Fruit fly (Drosophila melanogaster) whole organism, embryonic: ENCODE data around the gene CG3984.

Experiments used
- Bgb ChIP-seq: fragments of 200-800 bp; sonication (Bioruptor generic); IDR thresholded peaks from 2 replicates; pipeline ENCODE4 v1.3.6; 2022; ENCODE audit warnings: missing biosample characterization, missing genetic modification characterization; ENCODE audit not compliant: partially characterized antibody
- CG10431 ChIP-seq: fragments of 200-800 bp; sonication (Bioruptor generic); optimal IDR thresholded peaks from 3 replicates; lab custom pipeline; 2018; ENCODE audit warnings: missing biosample characterization, mild to moderate bottlenecking, missing genetic modification characterization
- CG13287 ChIP-seq: fragments of 200-800 bp; sonication (Bioruptor generic); IDR thresholded peaks from 2 replicates; pipeline ENCODE4 v1.3.6; 2022; ENCODE audit warnings: missing biosample characterization, missing genetic modification characterization; ENCODE audit not compliant: partially characterized antibody
- CG1792 ChIP-seq: fragments of 200-800 bp; sonication (Bioruptor generic); optimal IDR thresholded peaks from 2 replicates; lab custom pipeline; 2016; ENCODE audit warnings: missing biosample characterization, missing genetic modification characterization
- CG2120 ChIP-seq: fragments of 200-800 bp; sonication (Bioruptor generic); optimal IDR thresholded peaks from 3 replicates; lab custom pipeline; 2016; ENCODE audit warnings: missing biosample characterization, missing genetic modification characterization
- CG30403 ChIP-seq: fragments of 200-800 bp; sonication (Bioruptor generic); optimal IDR thresholded peaks from 3 replicates; lab custom pipeline; 2016; ENCODE audit warnings: missing biosample characterization, missing genetic modification characterization
- CG31224 ChIP-seq: fragments of 200-800 bp; sonication (Bioruptor generic); IDR thresholded peaks from 2 replicates; pipeline ENCODE4 v1.3.6; 2022; ENCODE audit warnings: missing biosample characterization, missing genetic modification characterization
- CG3726 ChIP-seq: fragments of 200-800 bp; sonication (Bioruptor generic); IDR thresholded peaks from 3 replicates; pipeline ENCODE4, ENCODE4 v1.3.6; 2022; ENCODE audit warnings: missing biosample characterization, missing genetic modification characterization
- CG3847 ChIP-seq: fragments of 200-800 bp; sonication (Bioruptor generic); IDR thresholded peaks from 2 replicates; pipeline ENCODE4 v1.3.6; 2022; ENCODE audit warnings: missing biosample characterization, missing genetic modification characterization
- CG4617 ChIP-seq: fragments of 200-800 bp; sonication (Bioruptor generic); optimal IDR thresholded peaks from 3 replicates; lab custom pipeline; 2016; ENCODE audit warnings: missing biosample characterization, missing genetic modification characterization, borderline replicate concordance
- CG6765 ChIP-seq: fragments of 200-800 bp; sonication (Bioruptor generic); optimal IDR thresholded peaks from 3 replicates; lab custom pipeline; 2017; ENCODE audit warnings: missing biosample characterization, mild to moderate bottlenecking, missing genetic modification characterization
- CG7963 ChIP-seq: fragments of 200-800 bp; sonication (Bioruptor generic); IDR thresholded peaks from 3 replicates; pipeline ENCODE4 v1.3.6; 2022; ENCODE audit warnings: missing biosample characterization, missing genetic modification characterization; ENCODE audit not compliant: partially characterized antibody
- CG7987 ChIP-seq: fragments of 200-800 bp; sonication (Bioruptor generic); optimal IDR thresholded peaks from 2 replicates; lab custom pipeline; 2018; ENCODE audit warnings: missing biosample characterization, mild to moderate bottlenecking, missing genetic modification characterization, moderate library complexity
- CG8290 ChIP-seq, 3 experiments: fragments of 200-800 bp; sonication (Bioruptor generic); optimal IDR thresholded peaks; 2 replicates each; lab custom pipeline; 2016 to 2019; ENCODE audit warnings: missing biosample characterization in 3 of 3, missing genetic modification characterization in 3 of 3, mild to moderate bottlenecking in 2 of 3, moderate library complexity in 1 of 3
- CG8478 ChIP-seq: fragments of >200 bp; optimal IDR thresholded peaks from 2 replicates; lab custom pipeline; 2018
- CHES-1-like ChIP-seq: fragments of 200-800 bp; sonication (Bioruptor generic); optimal IDR thresholded peaks from 2 replicates; lab custom pipeline; 2016; ENCODE audit warnings: missing biosample characterization, missing genetic modification characterization
- CrebB ChIP-seq: fragments of 200-800 bp; sonication (Bioruptor generic); optimal IDR thresholded peaks from 3 replicates; lab custom pipeline; 2018; ENCODE audit warnings: missing biosample characterization, mild to moderate bottlenecking, missing genetic modification characterization
- Dip3 ChIP-seq: fragments of 200-800 bp; sonication (Bioruptor generic); optimal IDR thresholded peaks from 3 replicates; lab custom pipeline; 2016; ENCODE audit warnings: missing biosample characterization, missing genetic modification characterization
- Ets65A ChIP-seq: fragments of 200-800 bp; sonication (Bioruptor generic); peaks from one replicate; lab custom pipeline; 2016; ENCODE audit warnings: missing biosample characterization, missing genetic modification characterization
- HLH3B ChIP-seq: fragments of 200-800 bp; sonication (Bioruptor generic); IDR thresholded peaks from 2 replicates; pipeline ENCODE4 v1.3.6; 2022; ENCODE audit warnings: missing biosample characterization, missing genetic modification characterization
- HLHmδ ChIP-seq: fragments of 200-800 bp; sonication (Bioruptor generic); optimal IDR thresholded peaks from 2 replicates; lab custom pipeline; 2018; ENCODE audit warnings: missing biosample characterization, mild to moderate bottlenecking, missing genetic modification characterization, moderate library complexity
- Hey ChIP-seq: fragments of 200-800 bp; sonication (Bioruptor generic); optimal IDR thresholded peaks from 3 replicates; lab custom pipeline; 2018; ENCODE audit warnings: missing biosample characterization, mild to moderate bottlenecking, missing genetic modification characterization
- Lhr ChIP-seq: fragments of 200-800 bp; sonication (Bioruptor generic); optimal IDR thresholded peaks from 3 replicates; lab custom pipeline; 2017; ENCODE audit warnings: mild to moderate bottlenecking, missing biosample characterization, missing genetic modification reagents, missing genetic modification characterization
- MESR4 ChIP-seq: fragments of 200-800 bp; sonication (Bioruptor generic); optimal IDR thresholded peaks from 2 replicates; lab custom pipeline; 2018; ENCODE audit warnings: missing biosample characterization, mild to moderate bottlenecking, missing genetic modification characterization, moderate library complexity
- NC2β ChIP-seq: fragments of 200-800 bp; sonication (Bioruptor generic); optimal IDR thresholded peaks from 2 replicates; lab custom pipeline; 2016; ENCODE audit warnings: missing biosample characterization, missing genetic modification characterization
- Nf-YC ChIP-seq: fragments of 200-800 bp; optimal IDR thresholded peaks from 3 replicates; lab custom pipeline; 2019; ENCODE audit warnings: missing biosample characterization, mild to moderate bottlenecking, missing genetic modification characterization, moderate library complexity
- Sry-δ ChIP-seq: fragments of 200-800 bp; sonication (Bioruptor generic); optimal IDR thresholded peaks from 2 replicates; lab custom pipeline; 2016; ENCODE audit warnings: missing biosample characterization, missing genetic modification characterization
- TFAM ChIP-seq: fragments of 200-800 bp; sonication (Bioruptor generic); optimal IDR thresholded peaks from 2 replicates; lab custom pipeline; 2017; ENCODE audit warnings: missing biosample characterization, missing genetic modification characterization, inconsistent platforms
- amos ChIP-seq: fragments of 200-800 bp; sonication (Bioruptor generic); IDR thresholded peaks from 2 replicates; pipeline ENCODE4 v1.3.6; 2022; ENCODE audit warnings: missing biosample characterization, missing genetic modification characterization; ENCODE audit not compliant: partially characterized antibody
- caup ChIP-seq: fragments of 200-800 bp; sonication (Bioruptor generic); optimal IDR thresholded peaks from 3 replicates; lab custom pipeline; 2017; ENCODE audit warnings: missing biosample characterization, mild to moderate bottlenecking, missing genetic modification characterization, moderate library complexity; ENCODE audit not compliant: severe bottlenecking
- chif ChIP-seq, 2 experiments: fragments of 200-800 bp; sonication (Bioruptor generic); optimal IDR thresholded peaks; 3 replicates each; lab custom pipeline; 2016; ENCODE audit warnings: missing biosample characterization in 2 of 2, missing genetic modification characterization in 2 of 2
- crc ChIP-seq: fragments of 200-800 bp; sonication (Bioruptor generic); optimal IDR thresholded peaks from 2 replicates; lab custom pipeline; 2016; ENCODE audit warnings: missing biosample characterization, missing genetic modification characterization
- croc ChIP-seq: fragments of 200-800 bp; sonication (Bioruptor generic); conservative IDR thresholded peaks from 3 replicates; pipeline ENCODE4 v1.3.6; 2022; ENCODE audit warnings: missing biosample characterization, missing genetic modification characterization
- danr ChIP-seq: fragments of 200-800 bp; sonication (Bioruptor generic); IDR thresholded peaks from 2 replicates; pipeline ENCODE4 v1.3.6; 2022; ENCODE audit warnings: missing biosample characterization, missing genetic modification characterization
- emc ChIP-seq: fragments of 200-800 bp; sonication (Bioruptor generic); optimal IDR thresholded peaks from 2 replicates; lab custom pipeline; 2016; ENCODE audit warnings: missing biosample characterization, missing genetic modification characterization
- eve ChIP-seq, 2 experiments: fragments of >200 bp; optimal IDR thresholded peaks; 2 replicates each; lab custom pipeline; 2017; ENCODE audit warnings: missing biosample characterization in 2 of 2, missing genetic modification characterization in 2 of 2
- fd102C ChIP-seq: fragments of 200-800 bp; sonication (Bioruptor generic); optimal IDR thresholded peaks from 2 replicates; lab custom pipeline; 2018; ENCODE audit warnings: missing biosample characterization, mild to moderate bottlenecking, missing genetic modification characterization, moderate library complexity
- grn ChIP-seq: fragments of 200-800 bp; sonication (Bioruptor generic); optimal IDR thresholded peaks from 3 replicates; lab custom pipeline; 2017; ENCODE audit warnings: missing biosample characterization, missing genetic modification characterization
- hbn ChIP-seq: fragments of 200-800 bp; sonication (Bioruptor generic); IDR thresholded peaks from 2 replicates; pipeline ENCODE4 v1.3.6; 2022; ENCODE audit warnings: missing biosample characterization, missing genetic modification characterization; ENCODE audit not compliant: partially characterized antibody
- jing ChIP-seq: fragments of 200-800 bp; sonication (Bioruptor generic); optimal IDR thresholded peaks from 2 replicates; lab custom pipeline; 2018; ENCODE audit warnings: missing biosample characterization, mild to moderate bottlenecking, missing genetic modification characterization
- pan ChIP-seq, 4 experiments: fragments of >200 bp in 3 of 4; fragments of 200-800 bp in 1 of 4; sonication (Bioruptor generic) in 1 of 4; optimal IDR thresholded peaks in 3 of 4; IDR thresholded peaks in 1 of 4; 2 replicates each; pipeline versions ENCODE4 v1.3.6 to Lab custom; 2017 to 2022; ENCODE audit warnings: missing biosample characterization in 2 of 4, missing genetic modification characterization in 2 of 4, mixed read lengths in 1 of 4
- phol ChIP-seq: fragments of 200-800 bp; sonication (Bioruptor generic); optimal IDR thresholded peaks from 3 replicates; lab custom pipeline; 2018; ENCODE audit warnings: missing biosample characterization, mild to moderate bottlenecking, missing genetic modification characterization, moderate library complexity
- ranshi ChIP-seq: fragments of 200-800 bp; sonication (Bioruptor generic); IDR thresholded peaks from 2 replicates; pipeline ENCODE4 v1.3.6; 2022; ENCODE audit warnings: missing biosample characterization, missing genetic modification characterization
- ssp ChIP-seq: fragments of 200-800 bp; sonication (Bioruptor generic); IDR thresholded peaks from 2 replicates; pipeline ENCODE4 v1.3.6; 2022; ENCODE audit warnings: missing biosample characterization, missing genetic modification characterization
- stc ChIP-seq: fragments of 200-800 bp; sonication (Bioruptor generic); IDR thresholded peaks from 2 replicates; pipeline ENCODE4 v1.3.6; 2022; ENCODE audit warnings: missing biosample characterization, missing genetic modification characterization
- tap ChIP-seq: fragments of 200-800 bp; optimal IDR thresholded peaks from 3 replicates; lab custom pipeline; 2019; ENCODE audit warnings: missing biosample characterization, mild to moderate bottlenecking, missing genetic modification characterization, moderate library complexity
- wek ChIP-seq: fragments of 200-800 bp; sonication (Bioruptor generic); optimal IDR thresholded peaks from 3 replicates; lab custom pipeline; 2018; ENCODE audit warnings: missing biosample characterization, mild to moderate bottlenecking, missing genetic modification characterization, moderate library complexity
- zen ChIP-seq: fragments of 200-800 bp; sonication (Bioruptor generic); optimal IDR thresholded peaks from 3 replicates; lab custom pipeline; 2018; ENCODE audit warnings: missing biosample characterization, mild to moderate bottlenecking, missing genetic modification characterization, moderate library complexity

The CG3984 gene

dm6 chr3R:15147038-15147744, 10.2 kb downstream of the CG3984 start, which contains the start of gene Glys (continued):
- peak; percentile 17 for TF ChIP-seq CG2120 (GFP tag; lab: Kevin White, UChicago)
- peak in 1 of 2 experiments; percentile 48 for TF ChIP-seq eve (GFP tag; optimal IDR thresholded peaks at IDR 0.05; lab: Kevin White, UChicago)
- TF ChIP-seq caup (GFP tag; lab: Kevin White, UChicago), result peak; percentile 20
- TF ChIP-seq CG8290 (GFP tag; optimal IDR thresholded peaks at IDR 0.05; lab: Kevin White, UChicago), result no peak
- no peak for TF ChIP-seq CG8290 (tag; optimal IDR thresholded peaks at IDR 0.05; lab: Kevin White, UChicago)
- peak; percentile 64 for TF ChIP-seq Lhr (GFP tag; lab: Kevin White, UChicago)
- TF ChIP-seq crc (GFP tag; lab: Kevin White, UChicago), result no peak
- no peak for TF ChIP-seq CG4617 (GFP tag; lab: Kevin White, UChicago)
- peak; percentile 92 for TF ChIP-seq grn
- peak; percentile 25 for TF ChIP-seq CHES-1-like (GFP tag; lab: Kevin White, UChicago)
- TF ChIP-seq chif (GFP tag; optimal IDR thresholded peaks at IDR 0.05; lab: Kevin White, UChicago), result no peak
- TF ChIP-seq pan (optimal IDR thresholded peaks at IDR 0.05; lab: Kevin White, UChicago), result no peak
- no peak for TF ChIP-seq pan (GFP tag; optimal IDR thresholded peaks at IDR 0.05 in 1 of 2, IDR thresholded peaks at IDR 0.05 in 1 of 2)
- no peak for TF ChIP-seq CG3726 (GFP tag; lab: Robert Waterston, UW)
- no peak for TF ChIP-seq stc
- peak; percentile 27; the same call in 1 of the 2 replicates for TF ChIP-seq CG13287 (GFP tag; lab: Robert Waterston, UW)
- peak; percentile 7 for TF ChIP-seq NC2β (GFP tag; lab: Kevin White, UChicago)
- TF ChIP-seq CG7963 (GFP tag; lab: Robert Waterston, UW), result no peak
- TF ChIP-seq fd102C (GFP tag; lab: Kevin White, UChicago), result peak; percentile 7
- TF ChIP-seq amos (GFP tag; lab: Robert Waterston, UW), result peak; percentile 46; the same call in 1 of the 2 replicates
- no peak for TF ChIP-seq HLHmδ (GFP tag; lab: Kevin White, UChicago)
- TF ChIP-seq jing (GFP tag; lab: Kevin White, UChicago), result no peak
- TF ChIP-seq CG1792, result no peak
- peak; percentile 2 for TF ChIP-seq MESR4 (GFP tag; lab: Kevin White, UChicago)
- no peak for TF ChIP-seq zen (tag; lab: Kevin White, UChicago)
- TF ChIP-seq CG31224 (GFP tag; lab: Robert Waterston, UW), result no peak
- no peak for TF ChIP-seq CG8478 (lab: Kevin White, UChicago)
- TF ChIP-seq ssp, result no peak
- no peak; the same call in 1 of the 2 replicates for TF ChIP-seq ranshi
- no peak for TF ChIP-seq TFAM
- no peak for TF ChIP-seq CG30403 (GFP tag; lab: Kevin White, UChicago)
- TF ChIP-seq wek, result no peak
- TF ChIP-seq CG6765, result no peak
- no peak for TF ChIP-seq croc
- peak; percentile 41 for TF ChIP-seq CG7987 (GFP tag; lab: Kevin White, UChicago)
- no peak for TF ChIP-seq Hey
- no peak for TF ChIP-seq phol (tag; lab: Kevin White, UChicago)
- peak; percentile 40 for TF ChIP-seq Sry-δ (GFP tag; lab: Kevin White, UChicago)
- no peak for TF ChIP-seq emc (GFP tag; lab: Kevin White, UChicago)
- peak; percentile 52 for TF ChIP-seq CG3847 (GFP tag; lab: Robert Waterston, UW)
- TF ChIP-seq CG10431 (GFP tag; lab: Kevin White, UChicago), result peak; percentile 4
- no peak for TF ChIP-seq tap (tag; lab: Kevin White, UChicago)
- TF ChIP-seq Bgb (GFP tag; lab: Robert Waterston, UW), result peak; percentile 28; the same call in 1 of the 2 replicates
- no peak for TF ChIP-seq Nf-YC (tag; lab: Kevin White, UChicago)
- TF ChIP-seq Dip3, result peak; percentile 12
- no peak for TF ChIP-seq hbn
- TF ChIP-seq danr (GFP tag; lab: Robert Waterston, UW), result no peak
- TF ChIP-seq Ets65A (GFP tag; lab: Kevin White, UChicago), result peak; percentile 39
- TF ChIP-seq CrebB, result no peak
- TF ChIP-seq HLH3B (GFP tag; lab: Robert Waterston, UW), result no peak
